Fruit fly (Drosophila melanogaster): ENCODE results near the gene sls.

dm6 chr3L:2115524-2116245 lies at the start of gene sls:
- TF ChIP-seq Myc (optimal IDR thresholded peaks at IDR 0.05) (no peak), woc (GFP tag; optimal IDR thresholded peaks at IDR 0.05) (no peak), HLH106 (tag; optimal IDR thresholded peaks at IDR 0.05) (peak; percentile 57), rgr (GFP tag; optimal IDR thresholded peaks at IDR 0.05) (peak; percentile 58)
